Worm (Caenorhabditis elegans) whole organism, young adult: ENCODE data around the gene clec-133.

Experiments used
- B0336.3 ChIP-seq: fragments of 200-800 bp; sonication (Bioruptor generic); IDR thresholded peaks from 2 replicates; pipeline ENCODE4 v1.3.6; 2022; ENCODE audit warnings: missing genetic modification characterization, missing compliant biosample characterization
- C06A6.2 ChIP-seq: fragments of 200-800 bp; sonication (Bioruptor generic); conservative IDR thresholded peaks from 2 replicates; pipeline ENCODE4 v1.3.6; 2022; ENCODE audit warnings: missing genetic modification characterization, missing compliant biosample characterization
- C17E4.6 ChIP-seq: fragments of 200-800 bp; sonication (Bioruptor generic); IDR thresholded peaks from 2 replicates; pipeline ENCODE4 v1.3.6; 2022; ENCODE audit warnings: missing genetic modification reagents, missing genetic modification characterization, missing compliant biosample characterization
- D2030.7 ChIP-seq: fragments of 200-800 bp; sonication (Bioruptor generic); IDR thresholded peaks from 2 replicates; pipeline ENCODE4 v1.3.6; 2022; ENCODE audit warnings: missing genetic modification reagents, missing genetic modification characterization, missing compliant biosample characterization
- F10E7.11 ChIP-seq: sonication (generic microtip); optimal IDR thresholded peaks from 2 replicates; lab custom pipeline; 2017; ENCODE audit warnings: mild to moderate bottlenecking, missing genetic modification characterization, moderate library complexity, missing compliant biosample characterization
- F22D6.2 ChIP-seq: sonication (generic microtip); optimal IDR thresholded peaks from 2 replicates; lab custom pipeline; 2016; ENCODE audit warnings: mild to moderate bottlenecking, missing genetic modification characterization, missing compliant biosample characterization
- F39B2.1 ChIP-seq: fragments of 200-800 bp; sonication (Bioruptor generic); IDR thresholded peaks from 2 replicates; pipeline ENCODE4 v1.3.6; 2022; ENCODE audit warnings: missing genetic modification reagents, missing genetic modification characterization, missing compliant biosample characterization
- T26A5.8 ChIP-seq: sonication (generic microtip); optimal IDR thresholded peaks from 2 replicates; lab custom pipeline; 2016; ENCODE audit warnings: missing genetic modification characterization, missing compliant biosample characterization
- Y79H2A.3 ChIP-seq: fragments of 200-800 bp; sonication (Bioruptor generic); conservative IDR thresholded peaks from 2 replicates; pipeline ENCODE4 v1.3.6; 2022; ENCODE audit warnings: missing genetic modification reagents, missing genetic modification characterization, missing compliant biosample characterization
- Y95B8A.8 ChIP-seq: fragments of 200-800 bp; sonication (Bioruptor generic); IDR thresholded peaks from 2 replicates; pipeline ENCODE4 v1.3.6; 2022; ENCODE audit warnings: missing genetic modification reagents, missing genetic modification characterization, missing compliant biosample characterization
- atf-7 ChIP-seq: sonication (generic microtip); optimal IDR thresholded peaks from 2 replicates; lab custom pipeline; 2017; ENCODE audit warnings: mild to moderate bottlenecking, missing genetic modification characterization, missing compliant biosample characterization
- attf-5 ChIP-seq: fragments of 200-800 bp; sonication (Bioruptor generic); optimal IDR thresholded peaks from 2 replicates; lab custom pipeline; 2018; ENCODE audit warnings: mild to moderate bottlenecking, missing genetic modification characterization, missing compliant biosample characterization
- bed-1 ChIP-seq: fragments of 200-800 bp; sonication (Bioruptor generic); IDR thresholded peaks from 2 replicates; pipeline ENCODE4 v1.3.6; 2022; ENCODE audit warnings: missing genetic modification reagents, missing genetic modification characterization, missing compliant biosample characterization
- cebp-2 ChIP-seq: fragments of 200-800 bp; sonication (Bioruptor generic); IDR thresholded peaks from 2 replicates; pipeline ENCODE4 v1.3.6; 2022; ENCODE audit warnings: missing genetic modification characterization, missing compliant biosample characterization
- ceh-58 ChIP-seq: fragments of 200-800 bp; sonication (Bioruptor generic); IDR thresholded peaks from 2 replicates; pipeline ENCODE4 v1.3.6; 2022; ENCODE audit warnings: missing genetic modification characterization, missing compliant biosample characterization
- die-1 ChIP-seq: sonication (generic microtip); optimal IDR thresholded peaks from 2 replicates; lab custom pipeline; 2016; ENCODE audit warnings: missing genotype, mild to moderate bottlenecking, missing genetic modification characterization, missing compliant biosample characterization
- efl-1 ChIP-seq: fragments of 150-350 bp; optimal IDR thresholded peaks from 2 replicates; lab custom pipeline; 2014; ENCODE audit warnings: missing biosample characterization, missing genetic modification reagents, missing genetic modification characterization
- egrh-3 ChIP-seq: fragments of 200-800 bp; sonication (Bioruptor generic); IDR thresholded peaks from 2 replicates; pipeline ENCODE4 v1.3.6; 2022; ENCODE audit warnings: missing genetic modification reagents, missing genetic modification characterization, missing compliant biosample characterization
- ekl-4 ChIP-seq: fragments of 200-800 bp; sonication (Bioruptor generic); IDR thresholded peaks from 2 replicates; pipeline ENCODE4 v1.3.6; 2022; ENCODE audit warnings: missing genetic modification reagents, missing genetic modification characterization, missing compliant biosample characterization
- hlh-12 ChIP-seq: sonication (generic microtip); optimal IDR thresholded peaks from 2 replicates; lab custom pipeline; 2016; ENCODE audit warnings: missing genetic modification characterization, missing compliant biosample characterization
- hmg-1.2 ChIP-seq: fragments of 200-800 bp; sonication (Bioruptor generic); IDR thresholded peaks from 2 replicates; pipeline ENCODE4 v1.3.6; 2022; ENCODE audit warnings: missing genetic modification reagents, missing genetic modification characterization, missing compliant biosample characterization
- hrde-1 ChIP-seq: sonication (generic microtip); optimal IDR thresholded peaks from 2 replicates; lab custom pipeline; 2016; ENCODE audit warnings: missing genetic modification characterization, mild to moderate bottlenecking, missing compliant biosample characterization, moderate library complexity, missing genotype, missing genetic modification reagents, borderline replicate concordance
- lin-26 ChIP-seq: fragments of 200-800 bp; sonication (Bioruptor generic); IDR thresholded peaks from 2 replicates; pipeline ENCODE4 v1.3.6; 2022; ENCODE audit warnings: missing genetic modification reagents, missing genetic modification characterization, missing compliant biosample characterization
- lin-40 ChIP-seq: sonication (generic microtip); optimal IDR thresholded peaks from 2 replicates; lab custom pipeline; 2016; ENCODE audit warnings: missing genetic modification characterization, mild to moderate bottlenecking, missing compliant biosample characterization, missing genotype, missing genetic modification reagents
- lin-54 ChIP-seq: fragments of 200-800 bp; sonication (Bioruptor generic); optimal IDR thresholded peaks from 2 replicates; lab custom pipeline; 2018; ENCODE audit warnings: mild to moderate bottlenecking, missing genetic modification characterization, missing compliant biosample characterization
- lir-1 ChIP-seq: fragments of 200-800 bp; sonication (Bioruptor generic); conservative IDR thresholded peaks from 2 replicates; pipeline ENCODE4 v1.3.6; 2022; ENCODE audit warnings: missing genetic modification reagents, missing genetic modification characterization, missing compliant biosample characterization
- lsy-27 ChIP-seq: sonication (generic microtip); optimal IDR thresholded peaks from 2 replicates; lab custom pipeline; 2017; ENCODE audit warnings: missing genetic modification characterization, mild to moderate bottlenecking, missing compliant biosample characterization, antibody characterized with exemption, missing genotype, borderline replicate concordance; ENCODE audit not compliant: insufficient read depth
- madf-6 ChIP-seq: fragments of 200-800 bp; sonication (Bioruptor generic); IDR thresholded peaks from 2 replicates; pipeline ENCODE4 v1.3.6; 2022; ENCODE audit warnings: missing genetic modification reagents, missing genetic modification characterization, missing compliant biosample characterization
- madf-8 ChIP-seq: fragments of 200-800 bp; sonication (Bioruptor generic); conservative IDR thresholded peaks from 2 replicates; pipeline ENCODE4 v1.3.6; 2022; ENCODE audit warnings: missing genetic modification reagents, missing genetic modification characterization, missing compliant biosample characterization
- mcd-1 ChIP-seq: fragments of 200-800 bp; sonication (Bioruptor generic); IDR thresholded peaks from 2 replicates; pipeline ENCODE4 v1.3.6; 2022; ENCODE audit warnings: missing genetic modification reagents, missing genetic modification characterization, missing compliant biosample characterization
- mel-28 ChIP-seq: sonication (generic microtip); optimal IDR thresholded peaks from 2 replicates; lab custom pipeline; 2016; ENCODE audit warnings: borderline replicate concordance, mild to moderate bottlenecking, missing genetic modification characterization, missing compliant biosample characterization
- mxl-1 ChIP-seq: sonication (generic microtip); optimal IDR thresholded peaks from 2 replicates; lab custom pipeline; 2016; ENCODE audit warnings: missing genetic modification characterization, missing compliant biosample characterization
- nfya-2 ChIP-seq: fragments of 200-800 bp; sonication (Bioruptor generic); IDR thresholded peaks from 2 replicates; pipeline ENCODE4 v1.3.6; 2022; ENCODE audit warnings: missing genetic modification reagents, missing genetic modification characterization, missing compliant biosample characterization
- nfyb-1 ChIP-seq: fragments of 200-800 bp; sonication (Bioruptor generic); IDR thresholded peaks from 2 replicates; pipeline ENCODE4 v1.3.6; 2022; ENCODE audit warnings: missing genetic modification reagents, missing genetic modification characterization, missing compliant biosample characterization
- nhr-90 ChIP-seq: sonication (generic microtip); optimal IDR thresholded peaks from 2 replicates; lab custom pipeline; 2016; ENCODE audit warnings: missing genotype, mild to moderate bottlenecking, missing genetic modification characterization, missing compliant biosample characterization
- pha-4 ChIP-seq: fragments of 150-350 bp; sonication (generic microtip); optimal IDR thresholded peaks from 2 replicates; lab custom pipeline; 2014; ENCODE audit warnings: missing biosample characterization, missing genetic modification reagents, missing genetic modification characterization
- rec-8 ChIP-seq, 2 experiments: sonication (generic microtip); optimal IDR thresholded peaks; 2 replicates each; lab custom pipeline; 2016; ENCODE audit warnings: mild to moderate bottlenecking in 2 of 2, missing genetic modification characterization in 2 of 2, missing genetic modification reagents in 2 of 2, missing genotype in 2 of 2, missing biosample characterization in 1 of 2, missing compliant biosample characterization in 1 of 2, moderate library complexity in 1 of 2
- sea-2 ChIP-seq: fragments of 200-800 bp; sonication (Bioruptor generic); IDR thresholded peaks from 2 replicates; pipeline ENCODE4 v1.3.6; 2022; ENCODE audit warnings: missing genetic modification characterization, missing compliant biosample characterization
- snpc-1.1 ChIP-seq: sonication (generic microtip); optimal IDR thresholded peaks from 2 replicates; lab custom pipeline; 2017; ENCODE audit warnings: missing genetic modification characterization, mild to moderate bottlenecking, missing compliant biosample characterization, antibody characterized with exemption, moderate library complexity, missing genotype, missing genetic modification reagents; ENCODE audit not compliant: insufficient read depth
- snpc-1.3 ChIP-seq: sonication (generic microtip); optimal IDR thresholded peaks from 2 replicates; lab custom pipeline; 2017; ENCODE audit warnings: missing genetic modification characterization, mild to moderate bottlenecking, missing compliant biosample characterization, antibody characterized with exemption, moderate library complexity, missing genotype, missing genetic modification reagents; ENCODE audit not compliant: insufficient read depth
- snpc-4 ChIP-seq, 5 experiments: fragments of 150-350 bp in 1 of 5; sonication (generic microtip) in 4 of 5; optimal IDR thresholded peaks; 2 replicates each; lab custom pipeline; 2014 to 2018; ENCODE audit warnings: missing genetic modification characterization in 5 of 5, missing biosample characterization in 3 of 5, antibody characterized with exemption in 2 of 5, mild to moderate bottlenecking in 2 of 5, missing compliant biosample characterization in 2 of 5, missing genotype in 2 of 5, moderate library complexity in 2 of 5, missing genetic modification reagents in 1 of 5
- somi-1 ChIP-seq: fragments of 200-800 bp; sonication (Bioruptor generic); optimal IDR thresholded peaks from 2 replicates; lab custom pipeline; 2018; ENCODE audit warnings: mild to moderate bottlenecking, missing genetic modification characterization, missing compliant biosample characterization
- tbp1 ChIP-seq: fragments of 200-800 bp; sonication (Bioruptor generic); optimal IDR thresholded peaks from 2 replicates; lab custom pipeline; 2018; ENCODE audit warnings: mild to moderate bottlenecking, missing genetic modification characterization, missing compliant biosample characterization
- tbx-9 ChIP-seq: sonication (generic microtip); optimal IDR thresholded peaks from 2 replicates; lab custom pipeline; 2016; ENCODE audit warnings: borderline replicate concordance, missing genetic modification characterization, inconsistent platforms, missing compliant biosample characterization
- tlf-1 ChIP-seq: fragments of 200-800 bp; sonication (Bioruptor generic); optimal IDR thresholded peaks from 2 replicates; lab custom pipeline; 2018; ENCODE audit warnings: mild to moderate bottlenecking, missing genetic modification characterization, missing compliant biosample characterization
- unc-62 ChIP-seq: fragments of 150-350 bp; optimal IDR thresholded peaks from 2 replicates; lab custom pipeline; 2014; ENCODE audit warnings: missing biosample characterization, missing genetic modification reagents, missing genetic modification characterization
- zfh-2 ChIP-seq: fragments of 200-800 bp; sonication (Bioruptor generic); conservative IDR thresholded peaks from 2 replicates; pipeline ENCODE4 v1.3.6; 2022; ENCODE audit warnings: missing genetic modification reagents, missing genetic modification characterization, missing compliant biosample characterization
- ztf-18 ChIP-seq: sonication (generic microtip); optimal IDR thresholded peaks from 2 replicates; lab custom pipeline; 2016; ENCODE audit warnings: missing genotype, mild to moderate bottlenecking, missing genetic modification characterization, missing compliant biosample characterization

clec-133 gene

DNA sequence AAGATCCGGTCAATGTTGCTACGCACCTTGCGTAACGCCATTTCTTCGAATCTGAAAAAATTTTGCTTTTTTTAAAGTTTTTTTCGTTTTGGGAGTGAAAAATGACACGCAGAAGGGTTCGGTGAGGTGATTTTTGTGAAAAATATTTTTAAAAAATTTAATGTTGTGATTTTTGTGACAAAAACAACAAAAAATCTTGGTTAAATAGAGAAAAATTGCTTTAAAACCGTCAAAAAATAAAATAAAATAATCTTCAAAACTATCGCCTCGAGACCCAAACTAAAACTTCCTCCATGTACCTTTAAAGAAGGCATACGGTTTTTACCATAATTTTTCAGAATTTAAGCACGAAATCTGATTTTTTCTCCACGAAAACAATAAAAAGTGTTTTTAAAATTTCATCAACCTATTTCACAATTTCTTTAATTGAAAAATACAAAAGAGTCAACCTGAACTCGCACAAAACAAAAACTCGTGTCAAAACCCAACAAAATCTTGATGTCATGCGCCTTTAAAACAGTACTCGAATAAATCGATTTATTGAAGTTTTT, 31.8 kb upstream of the clec-133 start, which contains the start of gene apd-3 (continued):
- TF ChIP-seq C17E4.6 (GFP tag; lab: Robert Waterston, UW) (no peak), egrh-3 (no peak), madf-6 (GFP tag; lab: Robert Waterston, UW) (peak; percentile 95), zfh-2 (GFP tag; lab: Robert Waterston, UW) (no peak), F39B2.1 (GFP tag; lab: Robert Waterston, UW) (no peak), lin-26 (no peak), snpc-1.3 (tag; lab: Kevin White, UChicago) (peak; percentile 19), mel-28 (tag; lab: Kevin White, UChicago) (no peak), somi-1 (GFP tag; lab: Kevin White, UChicago) (no peak), C06A6.2 (GFP tag; lab: Robert Waterston, UW) (no peak), F10E7.11 (tag; lab: Kevin White, UChicago) (no peak), ceh-58 (GFP tag; lab: Robert Waterston, UW) (no peak), hrde-1 (tag; lab: Kevin White, UChicago) (no peak), tbp1 (GFP tag; lab: Kevin White, UChicago) (no peak), mcd-1 (GFP tag; lab: Robert Waterston, UW) (peak; percentile 32; the same call in 1 of the 2 replicates), Y79H2A.3 (no peak), sea-2 (GFP tag; lab: Robert Waterston, UW) (no peak), nhr-90 (tag; lab: Kevin White, UChicago) (no peak), ztf-18 (no peak), hmg-1.2 (GFP tag; lab: Robert Waterston, UW) (no peak), pha-4 (tag; lab: Kevin White, UChicago) (no peak), hlh-12 (tag; lab: Kevin White, UChicago) (no peak), snpc-4 (GFP tag; optimal IDR thresholded peaks at IDR 0.05; lab: Kevin White, UChicago) (no peak), snpc-4 (tag; optimal IDR thresholded peaks at IDR 0.05; lab: Kevin White, UChicago) (no peak), atf-7 (no peak), nfyb-1 (no peak), tbx-9 (no peak), cebp-2 (GFP tag; lab: Robert Waterston, UW) (no peak), die-1 (tag; lab: Kevin White, UChicago) (no peak), bed-1 (GFP tag; lab: Robert Waterston, UW) (no peak), tlf-1 (GFP tag; lab: Kevin White, UChicago) (no peak), mxl-1 (no peak), efl-1 (peak; percentile 27), B0336.3 (no peak), rec-8 (tag; optimal IDR thresholded peaks at IDR 0.05; lab: Kevin White, UChicago) (no peak), ekl-4 (GFP tag; lab: Robert Waterston, UW) (no peak), T26A5.8 (tag; lab: Kevin White, UChicago) (no peak), unc-62 (no peak), F22D6.2 (tag; lab: Kevin White, UChicago) (no peak), D2030.7 (GFP tag; lab: Robert Waterston, UW) (peak; percentile 58), lin-54 (peak; percentile 4), nfya-2 (GFP tag; lab: Robert Waterston, UW) (no peak), madf-8 (GFP tag; lab: Robert Waterston, UW) (peak; percentile 82), snpc-1.1 (tag; lab: Kevin White, UChicago) (no peak), Y95B8A.8 (GFP tag; lab: Robert Waterston, UW) (no peak), lir-1 (GFP tag; lab: Robert Waterston, UW) (no peak), attf-5 (GFP tag; lab: Kevin White, UChicago) (no peak), lin-40 (tag; lab: Kevin White, UChicago) (no peak), lsy-27 (tag; lab: Kevin White, UChicago) (no peak)
